Fruit fly (Drosophila melanogaster): ENCODE results near the gene BBS8.

BBS8 gene

dm6 chr2L:439339-439738 lies 16.7 kb downstream of the BBS8 start (continued):
- TF ChIP-seq Gug (GFP tag; IDR thresholded peaks at IDR 0.05) (peak; percentile 35), CG8632 (GFP tag; optimal IDR thresholded peaks at IDR 0.05) (peak; percentile 68), fd59A (GFP tag; optimal IDR thresholded peaks at IDR 0.05) (peak; percentile 80), pdm3 (GFP tag; optimal IDR thresholded peaks at IDR 0.05) (peak; percentile 86), salr (GFP tag; optimal IDR thresholded peaks at IDR 0.05) (peak; percentile 65 to 78), CG6163 (GFP tag; IDR thresholded peaks at IDR 0.05) (peak; percentile 87), CG4318 (GFP tag; optimal IDR thresholded peaks at IDR 0.05) (peak; percentile 34), CG32006 (GFP tag; optimal IDR thresholded peaks at IDR 0.05) (peak; percentile 79), CG15336 (GFP tag; IDR thresholded peaks at IDR 0.05) (peak; percentile 78), svp (GFP tag) (peak; percentile 96), CG11902 (GFP tag; optimal IDR thresholded peaks at IDR 0.05) (peak; percentile 66), fd85E (GFP tag; optimal IDR thresholded peaks at IDR 0.05) (peak; percentile 20), CG6276 (GFP tag; optimal IDR thresholded peaks at IDR 0.05) (peak; percentile 57), CG11294 (GFP tag; IDR thresholded peaks at IDR 0.05) (peak; percentile 36; the same call in 1 of the 2 replicates), CG6792 (GFP tag; optimal IDR thresholded peaks at IDR 0.05) (peak; percentile 84), CG8119 (GFP tag; IDR thresholded peaks at IDR 0.05) (peak; percentile 66), Eip78C (GFP tag) (peak; percentile 95), Sox102F (GFP tag; optimal IDR thresholded peaks at IDR 0.05) (peak; percentile 90), Met (GFP tag; optimal IDR thresholded peaks at IDR 0.05) (peak; percentile 94), OdsH (GFP tag; optimal IDR thresholded peaks at IDR 0.05) (peak; percentile 79), CG10631 (GFP tag; optimal IDR thresholded peaks at IDR 0.05) (peak; percentile 90), spab (GFP tag; optimal IDR thresholded peaks at IDR 0.05) (peak; percentile 84), achi (GFP tag; optimal IDR thresholded peaks at IDR 0.05) (peak; percentile 84), topi (GFP tag; optimal IDR thresholded peaks at IDR 0.05) (peak; percentile 93), CG1621 (tag; optimal IDR thresholded peaks at IDR 0.05) (peak; percentile 60), CG3032 (tag; optimal IDR thresholded peaks at IDR 0.05) (peak; percentile 92), Smox (GFP tag; optimal IDR thresholded peaks at IDR 0.05) (peak; percentile 92), esn (GFP tag; optimal IDR thresholded peaks at IDR 0.05) (peak; percentile 95), fkh (GFP tag; optimal IDR thresholded peaks at IDR 0.05) (no peak), CG7368 (GFP tag; optimal IDR thresholded peaks at IDR 0.05) (peak; percentile 72), lz (GFP tag; optimal IDR thresholded peaks at IDR 0.05) (peak; percentile 91), Eip93F (GFP tag; optimal IDR thresholded peaks at IDR 0.05) (peak; percentile 88), Sox15 (GFP tag; optimal IDR thresholded peaks at IDR 0.05) (peak; percentile 67)

- peak; percentile 62 for TF ChIP-seq CG8319 (GFP tag; optimal IDR thresholded peaks at IDR 0.05)
- TF ChIP-seq dsx (GFP tag; optimal IDR thresholded peaks at IDR 0.05; ENCODE audit: poor library complexity, severe bottlenecking): peak; percentile 89
- peak; percentile 88 for TF ChIP-seq fd59A (GFP tag; optimal IDR thresholded peaks at IDR 0.05)
- peak; percentile 71 for TF ChIP-seq Ets21C (GFP tag; optimal IDR thresholded peaks at IDR 0.05)
- peak; percentile 92 for TF ChIP-seq CG3032 (tag; optimal IDR thresholded peaks at IDR 0.05)
- peak; percentile 37 for TF ChIP-seq dac (GFP tag; optimal IDR thresholded peaks at IDR 0.05)
- no peak for TF ChIP-seq Hr38 (GFP tag; optimal IDR thresholded peaks at IDR 0.05)
- peak; percentile 86 for TF ChIP-seq CG9139 (GFP tag; optimal IDR thresholded peaks at IDR 0.05)
- peak; percentile 94 for TF ChIP-seq svp (GFP tag)
- peak; percentile 82 for TF ChIP-seq lz (GFP tag; optimal IDR thresholded peaks at IDR 0.05)
- peak; percentile 69 for TF ChIP-seq CG4318 (GFP tag; optimal IDR thresholded peaks at IDR 0.05)
- peak; percentile 86 for TF ChIP-seq CG6792 (GFP tag; optimal IDR thresholded peaks at IDR 0.05)
- peak; percentile 91 for TF ChIP-seq CG6808 (GFP tag; optimal IDR thresholded peaks at IDR 0.05)
- no peak for TF ChIP-seq Gug (GFP tag; IDR thresholded peaks at IDR 0.05)
- peak; percentile 84 for TF ChIP-seq vri (GFP tag; optimal IDR thresholded peaks at IDR 0.05)
- TF ChIP-seq CG34406 (GFP tag; optimal IDR thresholded peaks at IDR 0.05): peak; percentile 90
- TF ChIP-seq CG6854 (GFP tag; optimal IDR thresholded peaks at IDR 0.05): peak; percentile 89
- peak; percentile 89 for TF ChIP-seq CG8632 (GFP tag; optimal IDR thresholded peaks at IDR 0.05)
- TF ChIP-seq CG10669 (GFP tag; optimal IDR thresholded peaks at IDR 0.05): peak; percentile 89
- TF ChIP-seq Eip75B (GFP tag; optimal IDR thresholded peaks at IDR 0.05): peak; percentile 80
- TF ChIP-seq CG10631 (GFP tag; optimal IDR thresholded peaks at IDR 0.05): peak; percentile 93
- peak; percentile 81 for TF ChIP-seq CG32006 (GFP tag; optimal IDR thresholded peaks at IDR 0.05)
- TF ChIP-seq spab (GFP tag; optimal IDR thresholded peaks at IDR 0.05): peak; percentile 90
- peak; percentile 35 for TF ChIP-seq CG6276 (GFP tag; optimal IDR thresholded peaks at IDR 0.05)
- peak; percentile 97 for TF ChIP-seq Eip78C (GFP tag)
- TF ChIP-seq fd85E (GFP tag; optimal IDR thresholded peaks at IDR 0.05): peak; percentile 20
- peak; percentile 73 for TF ChIP-seq CG8119 (GFP tag; IDR thresholded peaks at IDR 0.05)
- no peak for TF ChIP-seq eg (GFP tag; IDR thresholded peaks at IDR 0.05)
- peak; percentile 88 for TF ChIP-seq Met (GFP tag; optimal IDR thresholded peaks at IDR 0.05)
- TF ChIP-seq Hr4 (GFP tag; optimal IDR thresholded peaks at IDR 0.05): peak; percentile 26
Measured at dm6 chr2L:440638-441454, 18.2 kb downstream of the BBS8 start.

Data from whole organism, prepupa.